Fruit fly (Drosophila melanogaster): Measurements from ENCODE around the gene Cog8.

Cog8 gene

dm6 chr2L:11498839-11499238 is at the start of gene Cog8 (continued):
- no peak for TF ChIP-seq dmrt99B (tag; optimal IDR thresholded peaks at IDR 0.05)
- peak; percentile 24; the same call in 1 of the 2 replicates for TF ChIP-seq Rfx (GFP tag; IDR thresholded peaks at IDR 0.05)
- no peak for TF ChIP-seq Dip2 (GFP tag; IDR thresholded peaks at IDR 0.05)
- no peak for TF ChIP-seq cas (GFP tag; IDR thresholded peaks at IDR 0.05)
- no peak for TF ChIP-seq cato (GFP tag; optimal IDR thresholded peaks at IDR 0.05; ENCODE audit: borderline replicate concordance)
- TF ChIP-seq CG3065 (GFP tag; optimal IDR thresholded peaks at IDR 0.05), result peak; percentile 24
- no peak for TF ChIP-seq CG8359 (GFP tag; optimal IDR thresholded peaks at IDR 0.05; ENCODE audit: borderline replicate concordance)
- no peak for TF ChIP-seq Neu2 (GFP tag; optimal IDR thresholded peaks at IDR 0.05; ENCODE audit: borderline replicate concordance)
- peak; percentile 4 for TF ChIP-seq cad (GFP tag; optimal IDR thresholded peaks at IDR 0.05)
- peak; percentile 47 for TF ChIP-seq CG16863 (GFP tag; optimal IDR thresholded peaks at IDR 0.05)
- no peak for TF ChIP-seq CG2129 (GFP tag; IDR thresholded peaks at IDR 0.05; ENCODE audit: partially characterized antibody)
- TF ChIP-seq CG11560 (tag; IDR thresholded peaks at IDR 0.05), result no peak
- TF ChIP-seq zfh1 (GFP tag; IDR thresholded peaks at IDR 0.05), result no peak
- TF ChIP-seq CG15073 (GFP tag; optimal IDR thresholded peaks at IDR 0.05), result no peak
- TF ChIP-seq CG31224 (GFP tag; IDR thresholded peaks at IDR 0.05), result no peak
- TF ChIP-seq CG13424 (tag; optimal IDR thresholded peaks at IDR 0.05), result peak; percentile 44
- TF ChIP-seq Scr (GFP tag; IDR thresholded peaks at IDR 0.05; ENCODE audit: partially characterized antibody), result no peak
- TF ChIP-seq CHES-1-like (GFP tag; optimal IDR thresholded peaks at IDR 0.05), result peak; percentile 54
- TF ChIP-seq trh (GFP tag; optimal IDR thresholded peaks at IDR 0.05), result no peak
- TF ChIP-seq vnd (GFP tag; IDR thresholded peaks at IDR 0.05; ENCODE audit: partially characterized antibody), result no peak
- peak; percentile 19 for TF ChIP-seq luna (GFP tag; optimal IDR thresholded peaks at IDR 0.05)
- TF ChIP-seq Camta (GFP tag; optimal IDR thresholded peaks at IDR 0.05), result peak; percentile 51
- TF ChIP-seq crc (GFP tag; optimal IDR thresholded peaks at IDR 0.05), result no peak
- peak; percentile 24 for TF ChIP-seq CG10462 (GFP tag; optimal IDR thresholded peaks at IDR 0.05)
- TF ChIP-seq CG13123 (GFP tag; optimal IDR thresholded peaks at IDR 0.05), result peak; percentile 40
- no peak for TF ChIP-seq CG3407 (GFP tag; optimal IDR thresholded peaks at IDR 0.05)
- no peak for TF ChIP-seq H15 (GFP tag; IDR thresholded peaks at IDR 0.05)
- peak; percentile 72 for TF ChIP-seq MBD-R2 (GFP tag; IDR thresholded peaks at IDR 0.05)
- TF ChIP-seq CG32532 (GFP tag; IDR thresholded peaks at IDR 0.05), result peak; percentile 18; the same call in 1 of the 2 replicates
- peak; percentile 46; the same call in 1 of the 3 replicates for TF ChIP-seq CG17361 (GFP tag; IDR thresholded peaks at IDR 0.05)
- TF ChIP-seq CG14441 (GFP tag; IDR thresholded peaks at IDR 0.05), result 0 out of 2 replicates have a peak, but pooled peaks have one; percentile 15
- TF ChIP-seq Six4 (GFP tag; optimal IDR thresholded peaks at IDR 0.05), result peak; percentile 15
- TF ChIP-seq CG7745 (tag; optimal IDR thresholded peaks at IDR 0.05), result no peak
- TF ChIP-seq CG11247 (GFP tag; IDR thresholded peaks at IDR 0.05), result no peak
- no peak for TF ChIP-seq hb (GFP tag; IDR thresholded peaks at IDR 0.05; ENCODE audit: partially characterized antibody)
- TF ChIP-seq BEAF-32 (GFP tag; optimal IDR thresholded peaks at IDR 0.05), result peak; percentile 38
- peak; percentile 58 for TF ChIP-seq pho (GFP tag; optimal IDR thresholded peaks at IDR 0.05)
- TF ChIP-seq CG9215 (GFP tag; IDR thresholded peaks at IDR 0.05), result no peak; the same call in 1 of the 2 replicates
- no peak for TF ChIP-seq CG8478 (optimal IDR thresholded peaks at IDR 0.05)
- TF ChIP-seq nom (GFP tag; optimal IDR thresholded peaks at IDR 0.05), result no peak
- peak; percentile 55 for TF ChIP-seq CG10654 (GFP tag; optimal IDR thresholded peaks at IDR 0.05)
- peak; percentile 45 for TF ChIP-seq CG11504 (tag; optimal IDR thresholded peaks at IDR 0.05)
- TF ChIP-seq Asciz (GFP tag; optimal IDR thresholded peaks at IDR 0.05), result no peak
- TF ChIP-seq CG4424 (GFP tag; optimal IDR thresholded peaks at IDR 0.05), result peak; percentile 30
- peak; percentile 74 for TF ChIP-seq lilli (GFP tag; optimal IDR thresholded peaks at IDR 0.05)
- peak; percentile 20 for TF ChIP-seq Oli (tag; optimal IDR thresholded peaks at IDR 0.05)
- TF ChIP-seq CG6683 (GFP tag; optimal IDR thresholded peaks at IDR 0.05), result no peak
- TF ChIP-seq z (GFP tag; IDR thresholded peaks at IDR 0.05), result no peak
- peak; percentile 79 for TF ChIP-seq CoRest (tag; optimal IDR thresholded peaks at IDR 0.05)
- TF ChIP-seq Xrp1 (GFP tag; IDR thresholded peaks at IDR 0.05), result peak; percentile 23; the same call in 1 of the 2 replicates
- TF ChIP-seq GATAe (GFP tag; conservative IDR thresholded peaks at IDR 0.05), result no peak
